Fruit fly (Drosophila melanogaster) whole organism, prepupa: ENCODE measurements around the gene CG43965.

Source experiments
- CG11294 ChIP-seq: fragments of 200-800 bp; sonication (Bioruptor generic); IDR thresholded peaks from 2 replicates; pipeline ENCODE4 v1.3.6; 2022; ENCODE audit warnings: missing biosample characterization, missing genetic modification characterization
- CG15336 ChIP-seq: fragments of 200-800 bp; sonication (Bioruptor generic); IDR thresholded peaks from 2 replicates; pipeline ENCODE4 v1.3.6; 2022; ENCODE audit warnings: missing biosample characterization, missing genetic modification characterization
- CG1621 ChIP-seq: fragments of 200-800 bp; sonication (Bioruptor generic); optimal IDR thresholded peaks from 3 replicates; lab custom pipeline; 2018; ENCODE audit warnings: missing biosample characterization, mild to moderate bottlenecking, missing genetic modification characterization
- CG31627 ChIP-seq: fragments of 200-800 bp; sonication (Bioruptor generic); optimal IDR thresholded peaks from 3 replicates; lab custom pipeline; 2016; ENCODE audit warnings: missing biosample characterization, missing genetic modification characterization
- CG32006 ChIP-seq: fragments of 200-800 bp; sonication (Bioruptor generic); optimal IDR thresholded peaks from 3 replicates; lab custom pipeline; 2017; ENCODE audit warnings: missing biosample characterization, mild to moderate bottlenecking, missing genetic modification characterization
- CG34406 ChIP-seq: fragments of 200-800 bp; sonication (Bioruptor generic); optimal IDR thresholded peaks from 3 replicates; lab custom pipeline; 2016; ENCODE audit warnings: missing biosample characterization, missing genetic modification characterization
- CG6163 ChIP-seq: fragments of 200-800 bp; sonication (Bioruptor generic); IDR thresholded peaks from 3 replicates; pipeline ENCODE4 v1.3.6; 2022; ENCODE audit warnings: missing biosample characterization, missing genetic modification characterization
- CG6808 ChIP-seq: fragments of 200-800 bp; sonication (Bioruptor generic); optimal IDR thresholded peaks from 3 replicates; lab custom pipeline; 2017; ENCODE audit warnings: missing biosample characterization, missing genetic modification characterization, mild to moderate bottlenecking, moderate library complexity, missing genetic modification reagents
- CG6854 ChIP-seq: fragments of 200-800 bp; sonication (Bioruptor generic); optimal IDR thresholded peaks from 2 replicates; lab custom pipeline; 2017; ENCODE audit warnings: missing biosample characterization, mild to moderate bottlenecking, missing genetic modification characterization
- CG8119 ChIP-seq: fragments of 200-800 bp; sonication (Bioruptor generic); IDR thresholded peaks from 3 replicates; pipeline ENCODE4 v1.3.6; 2022; ENCODE audit warnings: missing biosample characterization, missing genetic modification characterization
- CG8319 ChIP-seq: fragments of 200-800 bp; sonication (Bioruptor generic); optimal IDR thresholded peaks from 3 replicates; lab custom pipeline; 2016; ENCODE audit warnings: missing biosample characterization, missing genetic modification characterization
- CG8632 ChIP-seq: fragments of 200-800 bp; sonication (Bioruptor generic); optimal IDR thresholded peaks from 3 replicates; lab custom pipeline; 2016; ENCODE audit warnings: missing biosample characterization, missing genetic modification characterization
- Eip78C ChIP-seq: fragments of 200-800 bp; sonication (Bioruptor generic); peaks from one replicate; lab custom pipeline; 2016; ENCODE audit warnings: missing biosample characterization, missing genetic modification characterization
- Eip93F ChIP-seq: fragments of 200-800 bp; sonication (Bioruptor generic); optimal IDR thresholded peaks from 2 replicates; lab custom pipeline; 2016; ENCODE audit warnings: missing biosample characterization, mild to moderate bottlenecking, missing genetic modification characterization
- Ets21C ChIP-seq: fragments of 200-800 bp; sonication (Bioruptor generic); optimal IDR thresholded peaks from 3 replicates; lab custom pipeline; 2016; ENCODE audit warnings: missing biosample characterization, missing genetic modification characterization
- Hr38 ChIP-seq: sonication (Bioruptor generic); optimal IDR thresholded peaks from 2 replicates; lab custom pipeline; 2016; ENCODE audit warnings: missing biosample characterization, missing genetic modification characterization
- Hr39 ChIP-seq: fragments of 200-800 bp; sonication (Bioruptor generic); optimal IDR thresholded peaks from 2 replicates; lab custom pipeline; 2016; ENCODE audit warnings: missing biosample characterization, missing genetic modification characterization
- Hr4 ChIP-seq: fragments of 200-800 bp; sonication (Bioruptor generic); optimal IDR thresholded peaks from 3 replicates; lab custom pipeline; 2016; ENCODE audit warnings: missing biosample characterization, missing genetic modification characterization
- Lpt ChIP-seq: fragments of 200-800 bp; sonication (Bioruptor generic); optimal IDR thresholded peaks from 3 replicates; lab custom pipeline; 2016; ENCODE audit warnings: missing biosample characterization, missing genetic modification characterization
- Met ChIP-seq: fragments of 200-800 bp; sonication (Bioruptor generic); optimal IDR thresholded peaks from 3 replicates; lab custom pipeline; 2016; ENCODE audit warnings: missing biosample characterization, missing genetic modification characterization
- Smox ChIP-seq: fragments of 200-800 bp; sonication (Bioruptor generic); optimal IDR thresholded peaks from 3 replicates; lab custom pipeline; 2016; ENCODE audit warnings: missing biosample characterization, missing genetic modification characterization
- Sox102F ChIP-seq: fragments of 200-800 bp; sonication (Bioruptor generic); optimal IDR thresholded peaks from 2 replicates; lab custom pipeline; 2016; ENCODE audit warnings: missing biosample characterization, mild to moderate bottlenecking, missing genetic modification characterization
- Sox14 ChIP-seq: fragments of 200-800 bp; sonication (Bioruptor generic); optimal IDR thresholded peaks from 3 replicates; lab custom pipeline; 2016; ENCODE audit warnings: missing biosample characterization, missing genetic modification characterization
- Sox15 ChIP-seq: fragments of 200-800 bp; sonication (Bioruptor generic); optimal IDR thresholded peaks from 3 replicates; lab custom pipeline; 2016; ENCODE audit warnings: missing biosample characterization, missing genetic modification characterization
- dac ChIP-seq: fragments of 200-800 bp; sonication (Bioruptor generic); optimal IDR thresholded peaks from 2 replicates; lab custom pipeline; 2017; ENCODE audit warnings: missing biosample characterization, mild to moderate bottlenecking, missing genetic modification characterization
- eg ChIP-seq: fragments of 200-800 bp; sonication (Bioruptor generic); IDR thresholded peaks from 3 replicates; pipeline ENCODE4 v1.3.6; 2022; ENCODE audit warnings: missing biosample characterization, missing genetic modification characterization
- esn ChIP-seq: fragments of 200-800 bp; sonication (Bioruptor generic); optimal IDR thresholded peaks from 2 replicates; lab custom pipeline; 2016; ENCODE audit warnings: missing biosample characterization, mild to moderate bottlenecking, missing genetic modification characterization, moderate library complexity
- fd59A ChIP-seq: fragments of 200-800 bp; sonication (Bioruptor generic); optimal IDR thresholded peaks from 2 replicates; lab custom pipeline; 2017; ENCODE audit warnings: missing biosample characterization, mild to moderate bottlenecking, missing genetic modification characterization, missing genetic modification reagents
- fkh ChIP-seq: fragments of 200-800 bp; sonication (Bioruptor generic); optimal IDR thresholded peaks from 3 replicates; lab custom pipeline; 2017; ENCODE audit warnings: missing biosample characterization, mild to moderate bottlenecking, missing genetic modification characterization, moderate library complexity
- net ChIP-seq: fragments of 200-800 bp; sonication (Bioruptor generic); optimal IDR thresholded peaks from 3 replicates; lab custom pipeline; 2016; ENCODE audit warnings: missing biosample characterization, missing genetic modification characterization
- pdm3 ChIP-seq: fragments of 200-800 bp; sonication (Bioruptor generic); optimal IDR thresholded peaks from 3 replicates; lab custom pipeline; 2016; ENCODE audit warnings: missing biosample characterization, missing genetic modification characterization
- salr ChIP-seq, 2 experiments: fragments of 200-800 bp; sonication (Bioruptor generic); optimal IDR thresholded peaks; 3 replicates each; lab custom pipeline; 2016 to 2018; ENCODE audit warnings: missing biosample characterization in 2 of 2, missing genetic modification characterization in 2 of 2, mild to moderate bottlenecking in 1 of 2
- spab ChIP-seq: fragments of 200-800 bp; sonication (Bioruptor generic); optimal IDR thresholded peaks from 2 replicates; lab custom pipeline; 2017; ENCODE audit warnings: missing biosample characterization, mild to moderate bottlenecking, missing genetic modification characterization, missing genetic modification reagents
- ss ChIP-seq, 2 experiments: fragments of 200-800 bp; sonication (Bioruptor generic); optimal IDR thresholded peaks; 2 replicates in 1 of 2; 3 replicates in 1 of 2; lab custom pipeline; 2017 to 2018; ENCODE audit warnings: mild to moderate bottlenecking in 2 of 2, missing biosample characterization in 2 of 2, missing genetic modification characterization in 2 of 2, moderate library complexity in 1 of 2
- svp ChIP-seq: fragments of 200-800 bp; sonication (Bioruptor generic); peaks from one replicate; lab custom pipeline; 2016; ENCODE audit warnings: missing biosample characterization, missing genetic modification characterization
- vri ChIP-seq: fragments of 200-800 bp; sonication (Bioruptor generic); optimal IDR thresholded peaks from 3 replicates; lab custom pipeline; 2016; ENCODE audit warnings: missing biosample characterization, mild to moderate bottlenecking, missing genetic modification characterization

The CG43965 gene

DNA sequence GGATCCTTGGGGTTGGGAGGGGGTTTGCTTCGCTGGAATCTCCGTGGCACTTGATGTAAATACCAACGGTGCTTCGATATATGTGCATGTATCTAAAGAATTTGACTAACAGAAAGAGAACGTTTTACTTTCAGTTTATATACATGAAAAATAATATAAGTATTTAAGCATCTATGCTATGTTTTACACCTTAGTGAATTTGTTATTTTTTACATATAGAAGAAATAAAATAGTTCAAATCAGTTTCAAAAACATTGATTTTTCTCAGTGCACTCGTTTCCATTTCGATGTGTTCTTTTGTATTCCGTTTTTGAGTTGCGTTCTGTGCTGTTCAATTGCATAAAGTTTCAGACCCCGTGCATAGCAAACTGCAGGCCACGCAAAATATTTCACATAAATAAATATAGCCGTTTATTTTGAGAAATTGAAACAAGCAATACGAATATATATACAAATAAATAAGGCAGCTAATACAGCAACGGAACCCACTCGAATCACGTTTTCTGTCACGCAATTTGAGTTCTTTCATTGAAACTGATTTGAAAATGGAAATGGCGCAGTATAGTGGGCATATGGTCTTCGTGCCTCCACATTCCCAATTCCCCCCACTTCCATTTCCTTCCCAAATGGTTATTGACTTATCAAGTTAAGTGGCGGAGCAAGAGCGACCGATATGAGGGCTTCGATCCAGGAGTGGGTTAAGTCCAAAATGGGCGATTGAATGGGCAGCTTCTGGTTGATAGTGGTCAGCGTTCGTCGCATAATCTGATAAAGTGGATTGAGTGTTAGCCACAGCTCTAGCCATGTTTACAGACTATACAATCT lies 42.8 kb downstream of the CG43965 start (continued):
- TF ChIP-seq Met (GFP tag; lab: Kevin White, UChicago) (peak; percentile 6), Sox15 (no peak), CG34406 (GFP tag; lab: Kevin White, UChicago) (no peak), vri (GFP tag; lab: Kevin White, UChicago) (peak; percentile 60), spab (no peak), CG8632 (no peak), CG6163 (GFP tag; lab: Robert Waterston, UW) (no peak), fd59A (GFP tag; lab: Kevin White, UChicago) (no peak), CG6808 (GFP tag; lab: Kevin White, UChicago) (no peak), CG1621 (no peak), Ets21C (no peak), pdm3 (GFP tag; lab: Kevin White, UChicago) (no peak), Sox102F (GFP tag; lab: Kevin White, UChicago) (no peak)

DNA sequence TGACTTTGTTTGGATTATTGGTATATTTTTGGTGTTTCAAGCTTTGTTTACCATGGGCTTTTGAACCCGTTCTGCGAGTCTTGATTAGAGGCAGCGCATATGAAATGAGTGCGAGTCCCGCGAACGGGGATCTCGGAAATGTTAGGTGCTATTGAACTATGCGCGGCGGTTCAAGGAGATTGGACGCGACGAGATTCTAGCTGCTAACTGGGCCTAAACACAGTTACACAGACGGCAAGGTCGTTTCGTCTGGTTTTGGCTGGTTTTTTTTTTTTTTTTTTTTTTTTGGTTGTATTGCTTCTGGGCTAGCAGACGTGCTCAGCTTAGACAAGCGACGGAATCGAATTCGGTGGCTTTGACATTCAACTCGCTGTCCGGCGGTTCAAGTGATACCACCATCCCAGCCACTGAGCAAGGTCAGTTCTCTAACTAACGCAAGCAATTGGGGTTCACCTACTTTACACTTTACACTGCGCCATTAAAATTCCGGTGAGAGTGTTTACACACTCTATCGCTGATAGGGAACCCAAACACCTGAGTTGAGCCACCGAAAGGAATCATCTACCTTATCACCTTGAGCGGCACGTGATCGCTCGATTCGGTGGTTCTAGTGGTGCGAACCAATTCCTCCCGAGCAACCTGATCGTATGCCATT lies 43.6 kb downstream of the CG43965 start:
- TF ChIP-seq Hr39 (GFP tag; lab: Kevin White, UChicago), result no peak
- TF ChIP-seq fkh, result peak; percentile 47

DNA sequence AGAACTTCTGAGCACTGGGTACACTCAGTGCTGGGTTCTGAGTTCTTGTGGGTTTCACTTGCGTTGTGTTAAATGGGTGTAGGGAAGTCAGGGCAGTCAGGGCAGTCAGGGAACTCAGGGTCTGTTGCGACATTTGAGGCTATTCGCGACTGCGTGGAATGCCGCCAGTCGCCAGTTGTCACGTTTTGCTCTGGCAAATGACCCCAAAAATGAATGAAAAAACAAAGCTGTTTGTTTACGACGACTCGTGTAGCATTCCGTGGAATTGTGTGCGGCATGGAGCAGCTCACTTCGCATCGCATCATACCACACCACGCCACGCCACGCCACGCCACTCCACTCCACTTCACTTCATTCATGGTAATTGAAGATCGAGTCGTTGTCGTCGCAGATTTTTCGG lies 44.3 kb downstream of the CG43965 start:
- TF ChIP-seq svp (GFP tag; lab: Kevin White, UChicago) (peak; percentile 83), Smox (GFP tag; lab: Kevin White, UChicago) (no peak), eg (GFP tag; lab: Robert Waterston, UW) (0 out of 3 replicates have a peak, but pooled peaks have one; percentile 27), Eip93F (no peak), CG6854 (GFP tag; lab: Kevin White, UChicago) (no peak), Eip78C (peak; percentile 33)

DNA sequence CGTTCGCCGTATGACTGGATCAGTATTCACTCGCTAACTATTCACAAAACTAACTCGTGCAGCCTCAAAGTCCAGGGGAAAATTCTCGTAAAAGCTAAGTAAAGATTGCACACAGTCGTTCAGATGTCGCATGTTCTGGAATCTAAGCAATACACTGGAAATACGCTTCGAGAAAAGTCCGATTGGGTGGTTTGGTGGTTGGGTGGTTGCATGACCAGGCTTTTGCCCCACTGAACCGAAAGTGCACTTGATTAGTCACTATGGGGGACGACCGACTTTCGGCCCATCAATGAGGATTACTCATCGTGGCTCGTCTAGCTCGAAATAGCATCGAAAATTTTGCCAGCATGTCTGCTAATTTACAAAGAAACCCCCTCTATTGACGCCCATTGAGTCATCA lies 45.2 kb downstream of the CG43965 start:
- TF ChIP-seq Sox14 (GFP tag; lab: Kevin White, UChicago) (no peak), CG34406 (GFP tag; lab: Kevin White, UChicago) (no peak), esn (GFP tag; lab: Kevin White, UChicago) (no peak), svp (GFP tag; lab: Kevin White, UChicago) (no peak), Sox15 (no peak), ss (GFP tag; optimal IDR thresholded peaks at IDR 0.05; lab: Kevin White, UChicago) (no peak), CG15336 (GFP tag; lab: Robert Waterston, UW) (no peak), CG6808 (GFP tag; lab: Kevin White, UChicago) (no peak), salr (GFP tag; optimal IDR thresholded peaks at IDR 0.05; lab: Kevin White, UChicago) (no peak), Lpt (GFP tag; lab: Kevin White, UChicago) (no peak), CG11294 (GFP tag; lab: Robert Waterston, UW) (no peak), dac (no peak), spab (no peak), Smox (GFP tag; lab: Kevin White, UChicago) (no peak), CG8632 (no peak)

DNA sequence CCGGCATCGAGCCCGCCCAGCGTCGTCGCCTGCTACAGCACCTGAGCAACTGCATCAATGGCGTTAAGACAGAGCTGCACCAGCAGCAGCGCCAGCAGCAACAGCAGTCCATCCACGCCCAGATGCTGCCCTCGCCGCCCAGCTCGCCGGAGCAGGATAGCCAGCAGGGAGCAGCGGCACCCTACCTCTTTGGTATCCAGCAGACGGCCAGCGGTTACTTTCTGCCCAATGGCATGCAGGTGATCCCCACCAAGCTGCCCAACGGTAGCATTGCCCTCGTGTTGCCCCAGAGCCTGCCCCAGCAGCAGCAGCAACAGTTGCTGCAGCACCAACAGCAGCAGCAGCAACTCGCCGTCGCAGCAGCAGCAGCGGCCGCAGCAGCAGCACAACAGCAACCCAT lies 47.8 kb downstream of the CG43965 start:
- no peak for TF ChIP-seq CG8119 (GFP tag; lab: Robert Waterston, UW)
- TF ChIP-seq spab, result no peak
- no peak for TF ChIP-seq CG31627 (GFP tag; lab: Kevin White, UChicago)
- TF ChIP-seq pdm3 (GFP tag; lab: Kevin White, UChicago), result no peak
- TF ChIP-seq Eip93F, result no peak
- no peak for TF ChIP-seq salr (GFP tag; optimal IDR thresholded peaks at IDR 0.05; lab: Kevin White, UChicago)
- TF ChIP-seq CG8319 (GFP tag; lab: Kevin White, UChicago), result no peak
- no peak for TF ChIP-seq Smox (GFP tag; lab: Kevin White, UChicago)
- TF ChIP-seq Hr4 (GFP tag; lab: Kevin White, UChicago), result no peak
- no peak for TF ChIP-seq svp (GFP tag; lab: Kevin White, UChicago)
- no peak for TF ChIP-seq CG32006
- no peak for TF ChIP-seq net
- no peak for TF ChIP-seq Hr38
- no peak for TF ChIP-seq Sox102F (GFP tag; lab: Kevin White, UChicago)
- TF ChIP-seq CG6854 (GFP tag; lab: Kevin White, UChicago), result no peak
- no peak for TF ChIP-seq CG34406 (GFP tag; lab: Kevin White, UChicago)
